Worm (Caenorhabditis elegans) whole organism, mixed stage, embryonic: ENCODE results near the gene col-85.

Experiments
- M03D4.4 ChIP-seq: sonication (generic microtip); optimal IDR thresholded peaks from 2 replicates; lab custom pipeline; 2017; ENCODE audit warnings: mild to moderate bottlenecking, missing genetic modification characterization, missing compliant biosample characterization
- bed-3 ChIP-seq: fragments of 200-800 bp; sonication (Bioruptor generic); optimal IDR thresholded peaks from 3 replicates; lab custom pipeline; 2018; ENCODE audit warnings: mild to moderate bottlenecking, missing genetic modification characterization, moderate library complexity, missing compliant biosample characterization
- blmp-1 ChIP-seq: fragments of 150-350 bp; optimal IDR thresholded peaks from 2 replicates; lab custom pipeline; 2014; ENCODE audit warnings: missing biosample characterization, missing genetic modification characterization
- ceh-39 ChIP-seq: fragments of 150-350 bp; optimal IDR thresholded peaks from 2 replicates; lab custom pipeline; 2014; ENCODE audit warnings: missing biosample characterization, missing genetic modification characterization
- ces-1 ChIP-seq: fragments of 150-350 bp; optimal IDR thresholded peaks from 2 replicates; lab custom pipeline; 2014; ENCODE audit warnings: missing biosample characterization, missing genetic modification reagents, missing genetic modification characterization
- cnd-1 ChIP-seq: fragments of 200-800 bp; sonication (Bioruptor generic); optimal IDR thresholded peaks from 2 replicates; lab custom pipeline; 2018; ENCODE audit warnings: mild to moderate bottlenecking, missing genetic modification characterization, missing compliant biosample characterization
- drap-1 ChIP-seq: fragments of 200-800 bp; sonication (Bioruptor generic); optimal IDR thresholded peaks from 3 replicates; lab custom pipeline; 2018; ENCODE audit warnings: mild to moderate bottlenecking, missing genetic modification characterization, missing compliant biosample characterization
- elt-1 ChIP-seq: sonication (generic microtip); optimal IDR thresholded peaks from 2 replicates; lab custom pipeline; 2017; ENCODE audit warnings: missing genetic modification characterization, mild to moderate bottlenecking, missing compliant biosample characterization, antibody characterized with exemption, moderate library complexity, borderline replicate concordance; ENCODE audit not compliant: insufficient read depth
- elt-3 ChIP-seq: fragments of 150-350 bp; optimal IDR thresholded peaks from 2 replicates; lab custom pipeline; 2014; ENCODE audit warnings: missing biosample characterization, missing genetic modification characterization
- flh-1 ChIP-seq: fragments of 200-800 bp; sonication (Bioruptor generic); optimal IDR thresholded peaks from 2 replicates; lab custom pipeline; 2018; ENCODE audit warnings: mild to moderate bottlenecking, missing genetic modification characterization, moderate library complexity, missing compliant biosample characterization
- ham-2 ChIP-seq: fragments of 200-800 bp; sonication (Bioruptor generic); optimal IDR thresholded peaks from 2 replicates; lab custom pipeline; 2018; ENCODE audit warnings: mild to moderate bottlenecking, missing genetic modification characterization, missing compliant biosample characterization
- hlh-1 ChIP-seq: fragments of 150-350 bp; optimal IDR thresholded peaks from 2 replicates; lab custom pipeline; 2014; ENCODE audit warnings: missing biosample characterization, missing genetic modification reagents, missing genetic modification characterization
- lin-13 ChIP-seq: fragments of 150-350 bp; optimal IDR thresholded peaks from 2 replicates; lab custom pipeline; 2014; ENCODE audit warnings: missing biosample characterization, missing genetic modification characterization
- lin-32 ChIP-seq: fragments of 200-800 bp; sonication (Bioruptor generic); optimal IDR thresholded peaks from 2 replicates; lab custom pipeline; 2018; ENCODE audit warnings: mild to moderate bottlenecking, missing genetic modification characterization, missing compliant biosample characterization
- lsy-2 ChIP-seq: fragments of 150-350 bp; optimal IDR thresholded peaks from 2 replicates; lab custom pipeline; 2014; ENCODE audit warnings: missing biosample characterization, missing genetic modification characterization
- mab-5 ChIP-seq: fragments of 150-350 bp; optimal IDR thresholded peaks from 2 replicates; lab custom pipeline; 2014; ENCODE audit warnings: missing biosample characterization, missing genetic modification characterization
- mep-1 ChIP-seq: fragments of 150-350 bp; optimal IDR thresholded peaks from 2 replicates; lab custom pipeline; 2017; ENCODE audit warnings: missing biosample characterization, missing genetic modification reagents, missing genetic modification characterization, inconsistent platforms
- mls-2 ChIP-seq: sonication (generic microtip); optimal IDR thresholded peaks from 2 replicates; lab custom pipeline; 2016; ENCODE audit warnings: mild to moderate bottlenecking, missing genetic modification characterization, moderate library complexity, missing compliant biosample characterization
- nhr-12 ChIP-seq: fragments of 150-350 bp; optimal IDR thresholded peaks from 2 replicates; lab custom pipeline; 2014; ENCODE audit warnings: missing biosample characterization, missing genetic modification characterization
- nhr-2 ChIP-seq: fragments of 150-350 bp; optimal IDR thresholded peaks from 2 replicates; lab custom pipeline; 2014; ENCODE audit warnings: missing biosample characterization, missing genetic modification characterization
- nhr-237 ChIP-seq: fragments of 150-350 bp; optimal IDR thresholded peaks from 2 replicates; lab custom pipeline; 2014; ENCODE audit warnings: missing biosample characterization, missing genetic modification characterization
- nhr-28 ChIP-seq: fragments of 150-350 bp; optimal IDR thresholded peaks from 2 replicates; lab custom pipeline; 2014; ENCODE audit warnings: missing biosample characterization, missing genetic modification characterization
- nhr-76 ChIP-seq: sonication (generic microtip); optimal IDR thresholded peaks from 2 replicates; lab custom pipeline; 2017; ENCODE audit warnings: missing biosample characterization, missing genetic modification characterization
- pha-4 ChIP-seq: fragments of 150-350 bp; optimal IDR thresholded peaks from 2 replicates; lab custom pipeline; 2018; ENCODE audit warnings: missing biosample characterization, missing genetic modification reagents, missing genetic modification characterization
- sem-2 ChIP-seq: fragments of 200-800 bp; sonication (Bioruptor generic); optimal IDR thresholded peaks from 2 replicates; lab custom pipeline; 2018; ENCODE audit warnings: mild to moderate bottlenecking, missing genetic modification characterization, missing compliant biosample characterization
- snpc-4 ChIP-seq: fragments of 150-350 bp; optimal IDR thresholded peaks from 2 replicates; lab custom pipeline; 2014; ENCODE audit warnings: missing biosample characterization, missing genetic modification characterization
- sptf-1 ChIP-seq: sonication (generic microtip); optimal IDR thresholded peaks from 2 replicates; lab custom pipeline; 2017; ENCODE audit warnings: mild to moderate bottlenecking, missing genetic modification characterization, moderate library complexity, missing compliant biosample characterization
- tbx-8 ChIP-seq: fragments of 200-800 bp; sonication (Bioruptor generic); optimal IDR thresholded peaks from 2 replicates; lab custom pipeline; 2018; ENCODE audit warnings: mild to moderate bottlenecking, missing genetic modification characterization, moderate library complexity, missing compliant biosample characterization
- unc-120 ChIP-seq: sonication (generic microtip); optimal IDR thresholded peaks from 2 replicates; lab custom pipeline; 2017; ENCODE audit warnings: missing genetic modification characterization, missing compliant biosample characterization; ENCODE audit not compliant: poor library complexity, severe bottlenecking
- unc-39 ChIP-seq: fragments of 150-350 bp; optimal IDR thresholded peaks from 2 replicates; lab custom pipeline; 2014; ENCODE audit warnings: missing biosample characterization, missing genetic modification characterization
- unc-62 ChIP-seq: fragments of 150-350 bp; optimal IDR thresholded peaks from 2 replicates; lab custom pipeline; 2014; ENCODE audit warnings: missing biosample characterization, missing genetic modification reagents, missing genetic modification characterization
- zip-8 ChIP-seq: fragments of 150-350 bp; optimal IDR thresholded peaks from 2 replicates; lab custom pipeline; 2014; ENCODE audit warnings: missing biosample characterization, missing genetic modification characterization
- ztf-11 ChIP-seq: fragments of 150-350 bp; optimal IDR thresholded peaks from 2 replicates; lab custom pipeline; 2014; ENCODE audit warnings: missing biosample characterization, missing genetic modification characterization

The col-85 gene

ce11 chrII:12465557-12465956 is 29.3 kb downstream of the col-85 start, which contains the start of gene sre-37:
sre-37 (plus strand) TSS chrII:12465857.
- TF ChIP-seq nhr-2 (no peak), nhr-237 (tag; lab: Kevin White, UChicago) (no peak), lin-32 (no peak), elt-1 (tag; lab: Kevin White, UChicago) (no peak), sem-2 (no peak), lsy-2 (tag; lab: Kevin White, UChicago) (no peak), nhr-28 (tag; lab: Kevin White, UChicago) (no peak), elt-3 (no peak)
- TF ChIP-seq, all 35 proteins: peak for 0

ce11 chrII:12462244-12462643 is 32.7 kb downstream of the col-85 start, which contains the start of gene F15A4.2:
F15A4.2 (plus strand) TSS chrII:12462544.
- TF ChIP-seq nhr-2 (no peak), tbx-8 (GFP tag; lab: Kevin White, UChicago) (no peak), lsy-2 (tag; lab: Kevin White, UChicago) (peak; percentile 12), cnd-1 (tag; lab: Kevin White, UChicago) (no peak), ceh-39 (tag; lab: Kevin White, UChicago) (peak; percentile 66), unc-120 (tag; lab: Kevin White, UChicago) (no peak), zip-8 (peak; percentile 29), blmp-1 (tag; lab: Kevin White, UChicago) (no peak), flh-1 (GFP tag; lab: Kevin White, UChicago) (no peak), mls-2 (tag; lab: Kevin White, UChicago) (no peak), sem-2 (no peak), lin-13 (no peak), lin-32 (no peak), pha-4 (no peak)

DNA sequence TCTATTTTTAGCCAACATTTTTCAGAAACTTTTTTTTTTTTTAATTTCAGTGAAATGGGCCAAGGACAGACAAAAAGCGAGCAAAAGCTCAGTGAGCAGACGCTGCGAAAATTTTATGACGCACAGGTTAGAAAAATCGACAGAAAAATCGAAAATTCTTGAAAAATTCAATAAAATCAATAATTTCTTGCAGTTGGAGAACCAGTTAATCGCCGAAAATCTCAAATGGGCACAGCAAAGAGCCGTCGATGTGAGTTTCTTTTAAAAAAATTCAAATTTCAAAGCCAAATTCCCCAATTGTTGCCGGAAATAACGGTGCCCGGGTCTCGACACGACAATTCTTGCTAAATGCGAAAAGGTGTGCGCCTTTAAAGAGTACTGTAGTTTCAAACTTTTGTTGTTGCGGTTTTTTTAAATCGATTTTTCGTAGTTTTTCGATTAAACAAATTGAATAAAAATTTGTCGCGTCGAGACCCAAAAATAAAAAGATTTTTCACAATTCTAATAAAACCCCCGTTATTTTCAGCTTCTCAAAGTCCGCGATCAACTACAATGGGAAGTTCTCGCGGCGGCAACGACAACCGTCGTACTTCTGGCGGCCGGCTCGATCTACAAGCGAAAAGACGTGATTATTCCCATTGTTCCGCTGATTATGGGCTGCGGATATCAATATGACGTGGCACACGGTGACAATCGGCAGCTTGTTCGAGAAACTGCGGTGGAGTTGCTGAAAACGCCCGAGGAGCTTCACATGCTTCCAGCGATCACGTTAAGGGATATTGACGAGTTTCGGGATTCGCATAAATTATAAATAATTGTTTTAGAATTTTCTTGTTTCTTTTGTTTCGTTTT is 34.1 kb downstream of the col-85 start, which contains the start of gene tag-280:
Gene tag-280 (plus strand): TSS at position 51 of the 852 bp plus-strand sequence.
- TF ChIP-seq sptf-1 (no peak), snpc-4 (tag; lab: Kevin White, UChicago) (no peak), cnd-1 (tag; lab: Kevin White, UChicago) (no peak), flh-1 (GFP tag; lab: Kevin White, UChicago) (no peak), ham-2 (GFP tag; lab: Kevin White, UChicago) (no peak), nhr-12 (tag; lab: Kevin White, UChicago) (no peak)

DNA sequence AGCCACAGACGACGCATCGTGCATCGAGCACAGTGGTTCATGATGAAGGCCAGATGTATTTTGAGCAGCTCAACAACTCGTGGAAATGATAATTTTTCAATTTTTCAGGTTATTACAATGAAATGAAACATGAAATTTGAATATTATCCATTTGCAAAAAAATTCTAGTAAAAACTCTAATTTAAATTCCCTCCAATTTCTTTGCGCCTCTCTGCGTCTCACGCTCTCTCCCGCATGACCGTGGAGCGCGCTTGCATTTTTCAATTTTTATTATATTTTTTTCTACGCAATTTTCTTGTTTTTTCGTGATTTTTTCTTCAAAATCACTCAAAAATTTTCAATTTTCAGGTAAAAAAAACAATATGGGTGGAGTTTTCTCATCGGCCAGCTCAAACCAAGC is 35.5 kb downstream of the col-85 start, which contains the start of gene tag-281:
Gene tag-281 (plus strand): TSS at position 340 of the 400 bp plus-strand sequence.
- TF ChIP-seq pha-4 (peak; percentile 17), nhr-2 (peak; percentile 38), sptf-1 (peak; percentile 25), nhr-237 (tag; lab: Kevin White, UChicago) (peak; percentile 54), mep-1 (peak; percentile 72), ceh-39 (tag; lab: Kevin White, UChicago) (peak; percentile 37), lin-32 (no peak), bed-3 (GFP tag; lab: Kevin White, UChicago) (no peak), unc-39 (no peak), drap-1 (no peak), flh-1 (GFP tag; lab: Kevin White, UChicago) (no peak), sem-2 (no peak), zip-8 (no peak), lin-13 (peak; percentile 9), lsy-2 (tag; lab: Kevin White, UChicago) (peak; percentile 82), unc-120 (tag; lab: Kevin White, UChicago) (no peak), ces-1 (GFP tag; lab: Kevin White, UChicago) (peak; percentile 70), M03D4.4 (tag; lab: Kevin White, UChicago) (no peak), elt-3 (no peak)
- TF ChIP-seq, all 35 proteins: peak for 9

- no peak for TF ChIP-seq nhr-2
- no peak for TF ChIP-seq lin-32
- no peak for TF ChIP-seq M03D4.4 (tag; lab: Kevin White, UChicago)
- TF ChIP-seq zip-8: no peak
- no peak for TF ChIP-seq ceh-39 (tag; lab: Kevin White, UChicago)
- TF ChIP-seq nhr-76 (tag; lab: Kevin White, UChicago): no peak
- no peak for TF ChIP-seq bed-3 (GFP tag; lab: Kevin White, UChicago)
- TF ChIP-seq hlh-1 (tag; lab: Kevin White, UChicago): no peak
- no peak for TF ChIP-seq snpc-4 (tag; lab: Kevin White, UChicago)
- TF ChIP-seq mab-5 (tag; lab: Kevin White, UChicago): no peak
- no peak for TF ChIP-seq elt-1 (tag; lab: Kevin White, UChicago)
- TF ChIP-seq mep-1: no peak
- no peak for TF ChIP-seq mls-2 (tag; lab: Kevin White, UChicago)
- TF ChIP-seq unc-39: no peak
- TF ChIP-seq unc-62: no peak
- no peak for TF ChIP-seq ztf-11 (tag; lab: Kevin White, UChicago)
- TF ChIP-seq sem-2: no peak
- TF ChIP-seq drap-1: no peak
- TF ChIP-seq pha-4: no peak
- TF ChIP-seq, all 35 proteins: peak for 0
Observed at ce11 chrII:12457275-12457674, 37.6 kb downstream of the col-85 start, which contains the start of gene sre-38. sre-38 (plus strand) TSS chrII:12457575.
